Fruit fly (Drosophila melanogaster): ENCODE results near the gene AlaRS-m.
A peak's percentile ranks its signal among the peaks of the same experiment; 100 is the strongest.

The AlaRS-m gene

dm6 chr3L:5136123-5136522 lies 9.8 kb upstream of the AlaRS-m start, which contains the start of the genes CG10674 and CG4611:
Gene CG10674 (minus strand): TSS chr3L:5136292.
Gene CG4611 (plus strand): TSS chr3L:5136376.
- TF ChIP-seq Hr83 (GFP tag; optimal IDR thresholded peaks at IDR 0.05; ENCODE audit: poor library complexity, severe bottlenecking) (peak; percentile 35), Myc (optimal IDR thresholded peaks at IDR 0.05) (peak; percentile 20), Jra (GFP tag; optimal IDR thresholded peaks at IDR 0.05) (no peak), sage (GFP tag; optimal IDR thresholded peaks at IDR 0.05) (no peak), Hnf4 (GFP tag; optimal IDR thresholded peaks at IDR 0.05) (peak; percentile 13), OdsH (GFP tag; optimal IDR thresholded peaks at IDR 0.05) (no peak)

dm6 chr3L:5139312-5139711 lies 6.6 kb upstream of the AlaRS-m start, which contains the start of the genes Tcs5 and CHMP2B:
Gene Tcs5 (minus strand): TSS chr3L:5139395.
Gene CHMP2B (plus strand): TSS chr3L:5139619.
- TF ChIP-seq Rel (GFP tag; optimal IDR thresholded peaks at IDR 0.05) (peak; percentile 97), Rel (tag; optimal IDR thresholded peaks at IDR 0.05) (peak; percentile 93), fru (GFP tag; optimal IDR thresholded peaks at IDR 0.05) (peak; percentile 100), Mio (GFP tag; optimal IDR thresholded peaks at IDR 0.05) (peak; percentile 96), dmrt93B (GFP tag; optimal IDR thresholded peaks at IDR 0.05) (peak; percentile 100), brk (GFP tag; optimal IDR thresholded peaks at IDR 0.05) (no peak), usp (GFP tag; optimal IDR thresholded peaks at IDR 0.05) (no peak), CG32264 (GFP tag; optimal IDR thresholded peaks at IDR 0.05) (peak; percentile 99), Vsx2 (GFP tag; optimal IDR thresholded peaks at IDR 0.05; ENCODE audit: partially characterized antibody) (no peak), h (GFP tag; optimal IDR thresholded peaks at IDR 0.05) (peak; percentile 100), lola (GFP tag; optimal IDR thresholded peaks at IDR 0.05) (no peak), GATAd (GFP tag; optimal IDR thresholded peaks at IDR 0.05) (peak; percentile 100), sv (GFP tag; optimal IDR thresholded peaks at IDR 0.05) (peak; percentile 100), Jra (GFP tag; optimal IDR thresholded peaks at IDR 0.05) (peak; percentile 99), Hnf4 (GFP tag; optimal IDR thresholded peaks at IDR 0.05) (peak; percentile 100), dsf (GFP tag; optimal IDR thresholded peaks at IDR 0.05; ENCODE audit: borderline replicate concordance) (peak; percentile 98), woc (GFP tag; optimal IDR thresholded peaks at IDR 0.05) (peak; percentile 96), br (GFP tag; optimal IDR thresholded peaks at IDR 0.05) (peak; percentile 100), Myc (optimal IDR thresholded peaks at IDR 0.05) (peak; percentile 59), foxo (GFP tag; optimal IDR thresholded peaks at IDR 0.05) (peak; percentile 98 to 100), pan (optimal IDR thresholded peaks at IDR 0.05) (no peak), Sp1 (GFP tag; optimal IDR thresholded peaks at IDR 0.05) (peak; percentile 100), Abd-B (GFP tag; optimal IDR thresholded peaks at IDR 0.05) (no peak), CG9705 (GFP tag; optimal IDR thresholded peaks at IDR 0.05) (peak; percentile 100), CrebA (GFP tag; optimal IDR thresholded peaks at IDR 0.05; ENCODE audit: borderline replicate concordance) (no peak), psq (GFP tag; optimal IDR thresholded peaks at IDR 0.05) (peak; percentile 99), rgr (GFP tag; optimal IDR thresholded peaks at IDR 0.05) (peak; percentile 100), jim (GFP tag; optimal IDR thresholded peaks at IDR 0.05) (peak; percentile 95), HLH106 (tag; optimal IDR thresholded peaks at IDR 0.05) (peak; percentile 100), N (GFP tag; optimal IDR thresholded peaks at IDR 0.05) (no peak), tai (GFP tag; optimal IDR thresholded peaks at IDR 0.05) (no peak), ey (GFP tag; optimal IDR thresholded peaks at IDR 0.05) (peak; percentile 100), Dif (GFP tag; optimal IDR thresholded peaks at IDR 0.05; ENCODE audit: partially characterized antibody) (no peak), OdsH (GFP tag; optimal IDR thresholded peaks at IDR 0.05) (peak; percentile 100), dl (GFP tag; optimal IDR thresholded peaks at IDR 0.05; ENCODE audit: insufficient read depth in 1 of 2, partially characterized antibody in 2 of 2) (no peak), sage (GFP tag; optimal IDR thresholded peaks at IDR 0.05) (peak; percentile 99), Dfd (GFP tag; optimal IDR thresholded peaks at IDR 0.05) (no peak), Hr83 (GFP tag; optimal IDR thresholded peaks at IDR 0.05; ENCODE audit: poor library complexity, severe bottlenecking) (peak; percentile 100), Hr78 (GFP tag; optimal IDR thresholded peaks at IDR 0.05) (no peak)
